Fruit fly (Drosophila melanogaster) whole organism, pupa: ENCODE data around the gene CG31174.

Experiments used
- CG10348 ChIP-seq: fragments of 200-800 bp; sonication (Bioruptor generic); IDR thresholded peaks from 2 replicates; pipeline ENCODE4 v1.3.6; 2022; ENCODE audit warnings: missing biosample characterization, missing genetic modification characterization
- CG12605 ChIP-seq: fragments of 200-800 bp; sonication (Bioruptor generic); IDR thresholded peaks from 2 replicates; pipeline ENCODE4 v1.3.6; 2022; ENCODE audit warnings: missing biosample characterization, missing genetic modification characterization
- CG13204 ChIP-seq: fragments of 200-800 bp; sonication (Bioruptor generic); optimal IDR thresholded peaks from 2 replicates; lab custom pipeline; 2018; ENCODE audit warnings: missing biosample characterization, mild to moderate bottlenecking, missing genetic modification characterization, moderate library complexity
- CG14655 ChIP-seq: fragments of 200-800 bp; sonication (Bioruptor generic); optimal IDR thresholded peaks from 3 replicates; lab custom pipeline; 2017; ENCODE audit warnings: mild to moderate bottlenecking, missing biosample characterization, missing genetic modification reagents, missing genetic modification characterization
- CG15710 ChIP-seq: fragments of 200-800 bp; sonication (Bioruptor generic); optimal IDR thresholded peaks from 2 replicates; lab custom pipeline; 2018; ENCODE audit warnings: missing biosample characterization, mild to moderate bottlenecking, missing genetic modification characterization, moderate library complexity
- CG17806 ChIP-seq: fragments of 200-800 bp; sonication (Bioruptor generic); optimal IDR thresholded peaks from 2 replicates; lab custom pipeline; 2018; ENCODE audit warnings: missing biosample characterization, mild to moderate bottlenecking, missing genetic modification characterization, moderate library complexity
- CG32121 ChIP-seq: fragments of 200-800 bp; sonication (Bioruptor generic); IDR thresholded peaks from 2 replicates; pipeline ENCODE4 v1.3.6; 2022; ENCODE audit warnings: missing biosample characterization, missing genetic modification characterization
- CG34367 ChIP-seq: fragments of 200-800 bp; sonication (Bioruptor generic); optimal IDR thresholded peaks from 2 replicates; lab custom pipeline; 2018; ENCODE audit warnings: missing biosample characterization, mild to moderate bottlenecking, missing genetic modification characterization
- CG4496 ChIP-seq: fragments of 200-800 bp; sonication (Bioruptor generic); IDR thresholded peaks from 3 replicates; pipeline ENCODE4 v1.3.6; 2022; ENCODE audit warnings: missing biosample characterization, missing genetic modification characterization
- CG8159 ChIP-seq: fragments of 200-800 bp; sonication (Bioruptor generic); optimal IDR thresholded peaks from 3 replicates; lab custom pipeline; 2018; ENCODE audit warnings: missing biosample characterization, mild to moderate bottlenecking, missing genetic modification characterization, moderate library complexity
- CG8301 ChIP-seq: fragments of 200-800 bp; sonication (Bioruptor generic); optimal IDR thresholded peaks from 2 replicates; lab custom pipeline; 2018; ENCODE audit warnings: missing biosample characterization, mild to moderate bottlenecking, missing genetic modification characterization
- CG9948 ChIP-seq: fragments of 200-800 bp; sonication (Bioruptor generic); optimal IDR thresholded peaks from 2 replicates; lab custom pipeline; 2018; ENCODE audit warnings: missing biosample characterization, mild to moderate bottlenecking, missing genetic modification characterization, moderate library complexity
- D1 ChIP-seq: fragments of 200-800 bp; sonication (Bioruptor generic); optimal IDR thresholded peaks from 2 replicates; lab custom pipeline; 2018; ENCODE audit warnings: missing biosample characterization, mild to moderate bottlenecking, missing genetic modification characterization, moderate library complexity
- EcR ChIP-seq: fragments of 200-800 bp; sonication (Bioruptor generic); optimal IDR thresholded peaks from 3 replicates; lab custom pipeline; 2019; ENCODE audit warnings: missing biosample characterization, missing genetic modification characterization, mild to moderate bottlenecking, moderate library complexity, missing genetic modification reagents
- Ets98B ChIP-seq: fragments of 200-800 bp; sonication (Bioruptor generic); IDR thresholded peaks from 2 replicates; pipeline ENCODE4 v1.3.6; 2022; ENCODE audit warnings: missing biosample characterization, missing genetic modification characterization
- Pif1A ChIP-seq: fragments of 200-800 bp; sonication (Bioruptor generic); optimal IDR thresholded peaks from 3 replicates; lab custom pipeline; 2016; ENCODE audit warnings: missing biosample characterization, missing genetic modification characterization
- Pif1B ChIP-seq: fragments of 200-800 bp; sonication (Bioruptor generic); optimal IDR thresholded peaks from 3 replicates; lab custom pipeline; 2016; ENCODE audit warnings: missing biosample characterization, missing genetic modification characterization
- Snoo ChIP-seq: fragments of 200-800 bp; sonication (Bioruptor generic); optimal IDR thresholded peaks from 3 replicates; lab custom pipeline; 2017; ENCODE audit warnings: missing biosample characterization, mild to moderate bottlenecking, missing genetic modification characterization, inconsistent platforms
- fd96Ca ChIP-seq: fragments of 200-800 bp; sonication (Bioruptor generic); IDR thresholded peaks from 3 replicates; pipeline ENCODE4 v1.3.6; 2022; ENCODE audit warnings: missing biosample characterization, missing genetic modification characterization
- gl ChIP-seq: fragments of 200-800 bp; sonication (Bioruptor generic); optimal IDR thresholded peaks from 2 replicates; lab custom pipeline; 2018; ENCODE audit warnings: missing biosample characterization, mild to moderate bottlenecking, missing genetic modification characterization
- rn ChIP-seq: fragments of 200-800 bp; sonication (Bioruptor generic); IDR thresholded peaks from 2 replicates; pipeline ENCODE4 v1.3.6; 2022; ENCODE audit warnings: missing biosample characterization, missing genetic modification characterization

Gene CG31174

DNA sequence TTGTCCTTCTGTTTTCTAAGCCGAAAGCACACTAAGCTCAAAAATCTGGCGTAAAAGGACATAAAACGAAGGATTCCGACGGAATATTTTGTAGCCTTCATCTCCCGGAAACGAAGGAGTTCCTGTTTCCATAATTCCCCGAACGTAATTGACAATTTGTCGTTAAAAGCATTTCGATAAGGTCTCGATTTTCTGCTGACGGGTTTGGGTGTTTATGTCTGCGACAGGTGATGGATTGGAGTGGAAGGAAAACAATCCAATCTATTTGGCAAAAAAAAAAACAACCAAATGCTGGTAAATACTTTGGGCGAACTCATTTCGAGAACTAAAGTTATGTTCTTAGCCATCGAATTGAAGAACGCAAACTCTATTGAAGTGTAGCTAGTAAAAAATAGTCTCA is 22.8 kb downstream of the CG31174 start, which contains the start of gene Gr93d:
Gene Gr93d (minus strand): TSS at position 101 of the 400 bp plus-strand sequence.
- TF ChIP-seq CG12605 (GFP tag; lab: Robert Waterston, UW) (no peak), CG34367 (no peak)
- TF ChIP-seq, all 21 proteins: peak for 0

DNA sequence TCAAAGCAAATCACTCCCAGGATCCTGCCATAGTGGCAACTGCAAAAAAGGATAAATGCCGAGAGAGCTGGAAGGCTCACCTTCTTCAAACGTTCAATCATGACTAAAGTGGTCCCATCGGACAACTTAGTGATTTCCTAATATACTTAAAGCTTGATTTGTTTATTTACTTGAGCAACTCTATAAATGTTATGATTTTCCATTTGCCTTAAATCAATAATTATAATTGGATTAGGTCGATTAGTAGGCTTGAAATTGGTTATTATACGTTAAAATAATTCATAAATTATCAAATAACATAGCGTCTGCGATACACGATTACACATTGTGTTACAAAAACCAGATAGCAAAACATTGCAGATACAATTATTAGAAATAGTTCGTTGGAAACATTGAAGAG is 24.1 kb downstream of the CG31174 start, which contains the start of gene Gr93c:
Gene Gr93c (minus strand): TSS at position 101 of the 400 bp plus-strand sequence.
- TF ChIP-seq Pif1B (no peak), gl (tag; lab: Kevin White, UChicago) (no peak), CG14655 (GFP tag; lab: Kevin White, UChicago) (no peak)

DNA sequence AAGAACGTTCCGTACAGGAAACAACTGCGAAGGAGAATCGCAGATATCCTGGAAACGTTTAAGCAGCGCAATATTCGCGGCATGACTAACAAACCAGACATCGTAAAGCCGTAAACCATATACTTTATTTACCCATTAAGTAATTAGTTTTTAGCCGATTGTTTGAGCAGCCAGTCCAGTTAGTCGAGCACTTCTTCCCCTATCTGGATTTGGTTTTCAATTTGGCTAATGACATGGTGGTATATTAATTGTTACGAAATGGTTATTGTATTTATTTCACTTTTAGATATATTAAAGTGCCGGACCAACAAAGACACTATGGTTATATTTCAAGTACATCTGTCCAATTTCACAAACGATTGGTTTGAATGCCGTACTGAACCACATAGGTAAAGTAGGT is 25.6 kb downstream of the CG31174 start, which contains the start of gene Gr93b:
Gene Gr93b (minus strand): TSS at position 101 of the 400 bp plus-strand sequence.
- no peak for TF ChIP-seq CG13204 (GFP tag; lab: Kevin White, UChicago)

DNA sequence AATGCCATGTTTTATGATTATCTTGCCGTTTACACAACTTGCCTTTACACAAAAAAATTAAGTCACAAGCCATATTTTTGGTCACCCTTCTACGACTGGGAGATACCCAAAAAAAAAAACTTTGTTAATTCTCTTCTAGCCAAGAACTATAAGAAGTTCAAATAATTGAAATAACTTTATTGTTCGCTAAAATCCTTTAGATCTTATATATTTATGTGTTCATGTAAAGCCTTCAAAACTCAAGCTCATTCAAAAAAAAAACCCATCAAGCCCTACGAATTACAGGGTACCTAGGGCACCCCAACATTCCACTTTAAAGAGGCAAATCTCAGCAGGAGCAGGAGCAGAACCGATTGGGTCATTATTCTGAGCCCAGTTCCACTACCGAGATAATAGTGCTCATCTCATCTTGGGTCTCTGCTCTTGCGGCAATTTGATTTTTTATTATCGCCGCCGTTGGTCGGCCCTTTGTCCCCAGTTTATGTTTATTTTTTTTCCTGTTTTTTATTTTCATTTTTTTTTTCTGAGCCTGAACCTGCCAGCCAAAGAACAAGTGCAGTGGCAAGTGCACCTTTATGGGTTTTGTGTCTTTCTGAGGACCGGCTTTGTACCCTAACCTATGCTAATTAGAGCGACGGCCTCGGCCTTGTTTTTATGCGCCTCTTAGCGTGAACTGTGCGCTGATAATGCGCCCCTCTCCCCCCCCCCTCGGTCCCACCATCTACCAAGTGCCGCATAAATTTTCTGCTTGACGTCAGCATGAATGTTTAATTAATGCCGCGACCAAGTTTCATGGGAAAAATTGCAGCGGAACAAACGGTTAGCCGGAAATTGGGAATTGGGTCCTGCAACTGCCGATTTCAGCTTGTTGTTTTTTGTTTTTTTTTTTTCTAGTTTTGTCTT is 27.6 kb downstream of the CG31174 start:
- TF ChIP-seq CG9948 (tag; lab: Kevin White, UChicago) = peak; percentile 42
- peak; percentile 55 for TF ChIP-seq EcR (GFP tag; lab: Kevin White, UChicago)
- peak; percentile 16 for TF ChIP-seq CG13204 (GFP tag; lab: Kevin White, UChicago)
- TF ChIP-seq fd96Ca = no peak
- no peak for TF ChIP-seq Snoo (tag; lab: Kevin White, UChicago)
- TF ChIP-seq CG17806 (tag; lab: Kevin White, UChicago) = peak; percentile 41
- no peak for TF ChIP-seq Pif1A (GFP tag; lab: Kevin White, UChicago)
- peak; percentile 29 for TF ChIP-seq CG15710 (tag; lab: Kevin White, UChicago)
- TF ChIP-seq CG8159 (tag; lab: Kevin White, UChicago) = peak; percentile 69
- TF ChIP-seq CG32121 (GFP tag; lab: Robert Waterston, UW) = no peak

DNA sequence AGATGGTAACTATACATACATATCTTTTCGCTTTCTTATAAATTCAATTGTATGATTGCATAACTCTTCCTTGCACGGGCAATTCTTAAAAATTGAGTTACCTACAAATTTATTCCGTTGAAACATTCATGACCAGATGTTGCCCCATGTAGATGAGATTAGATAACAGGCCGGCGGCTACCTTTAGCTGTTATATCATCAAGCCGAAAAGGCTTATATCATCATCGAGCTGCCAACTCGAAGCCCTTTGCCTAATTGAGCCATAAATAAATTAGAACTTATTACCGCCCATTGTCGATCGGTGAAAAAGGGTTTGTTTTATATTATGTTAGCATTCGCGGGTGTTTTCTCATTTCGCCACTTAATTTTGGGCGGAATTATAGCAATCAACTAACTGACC is 28.9 kb downstream of the CG31174 start:
- no peak for TF ChIP-seq fd96Ca
- TF ChIP-seq Pif1A (GFP tag; lab: Kevin White, UChicago) = no peak
- no peak for TF ChIP-seq rn (GFP tag; lab: Robert Waterston, UW)
- no peak for TF ChIP-seq CG8301 (tag; lab: Kevin White, UChicago)
- TF ChIP-seq Pif1B = no peak
- no peak for TF ChIP-seq EcR (GFP tag; lab: Kevin White, UChicago)
- no peak for TF ChIP-seq Ets98B (GFP tag; lab: Robert Waterston, UW)
- TF ChIP-seq CG15710 (tag; lab: Kevin White, UChicago) = no peak
- TF ChIP-seq CG10348 = no peak
- no peak for TF ChIP-seq Snoo (tag; lab: Kevin White, UChicago)
- TF ChIP-seq CG17806 (tag; lab: Kevin White, UChicago) = no peak
- no peak for TF ChIP-seq CG8159 (tag; lab: Kevin White, UChicago)
- TF ChIP-seq CG9948 (tag; lab: Kevin White, UChicago) = no peak
- no peak for TF ChIP-seq gl (tag; lab: Kevin White, UChicago)
- no peak for TF ChIP-seq CG32121 (GFP tag; lab: Robert Waterston, UW)
- no peak for TF ChIP-seq CG14655 (GFP tag; lab: Kevin White, UChicago)
- no peak for TF ChIP-seq CG13204 (GFP tag; lab: Kevin White, UChicago)

DNA sequence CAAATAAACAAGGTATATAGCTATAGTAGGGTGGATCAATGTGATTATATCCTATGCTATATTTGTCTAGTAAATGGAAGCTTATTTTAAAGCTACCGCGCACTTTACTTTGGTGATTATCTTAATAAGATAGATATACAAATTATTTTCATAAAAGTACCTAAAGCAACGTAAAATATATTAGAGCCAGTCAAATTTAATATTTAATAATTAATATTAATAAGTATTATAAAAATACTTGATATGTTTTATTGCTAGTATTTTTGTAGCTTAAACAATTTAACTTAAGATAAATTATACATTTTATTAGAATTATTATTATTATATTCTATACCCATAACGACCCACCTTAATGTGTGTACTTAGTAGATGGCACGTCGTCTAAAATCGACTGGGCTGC is 29.7 kb downstream of the CG31174 start:
- no peak for TF ChIP-seq rn (GFP tag; lab: Robert Waterston, UW)
- no peak for TF ChIP-seq Ets98B (GFP tag; lab: Robert Waterston, UW)
- peak; percentile 90 for TF ChIP-seq CG9948 (tag; lab: Kevin White, UChicago)
- TF ChIP-seq CG14655 (GFP tag; lab: Kevin White, UChicago) = peak; percentile 87
- TF ChIP-seq CG17806 (tag; lab: Kevin White, UChicago) = peak; percentile 85
- TF ChIP-seq CG12605 (GFP tag; lab: Robert Waterston, UW) = no peak
- TF ChIP-seq CG32121 (GFP tag; lab: Robert Waterston, UW) = no peak
- TF ChIP-seq CG10348 = no peak
- peak; percentile 90 for TF ChIP-seq CG8159 (tag; lab: Kevin White, UChicago)
- peak; percentile 19 for TF ChIP-seq Pif1A (GFP tag; lab: Kevin White, UChicago)
- TF ChIP-seq Pif1B = peak; percentile 19
- peak; percentile 90 for TF ChIP-seq D1 (tag; lab: Kevin White, UChicago)
- no peak for TF ChIP-seq CG13204 (GFP tag; lab: Kevin White, UChicago)
- TF ChIP-seq CG8301 (tag; lab: Kevin White, UChicago) = peak; percentile 76
- no peak for TF ChIP-seq EcR (GFP tag; lab: Kevin White, UChicago)
- peak; percentile 82 for TF ChIP-seq CG34367
- TF ChIP-seq CG4496 (GFP tag; lab: Robert Waterston, UW) = no peak
- TF ChIP-seq Snoo (tag; lab: Kevin White, UChicago) = peak; percentile 55
- no peak for TF ChIP-seq fd96Ca
- no peak for TF ChIP-seq gl (tag; lab: Kevin White, UChicago)
- TF ChIP-seq CG15710 (tag; lab: Kevin White, UChicago) = peak; percentile 89
- TF ChIP-seq, all 21 proteins: peak for 11
